Worm (Caenorhabditis elegans) whole organism, L4 larva: ENCODE results near the gene sdz-37.

ENCODE experiments used
- D1046.2 ChIP-seq: fragments of 200-800 bp; sonication (Bioruptor generic); IDR thresholded peaks from 2 replicates; pipeline ENCODE4 v1.3.6; 2022; ENCODE audit warnings: missing genetic modification characterization, missing compliant biosample characterization
- F44E2.7 ChIP-seq: fragments of 200-800 bp; sonication (Bioruptor generic); IDR thresholded peaks from 2 replicates; pipeline ENCODE4 v2.1.2; 2022; ENCODE audit warnings: missing genetic modification characterization, missing compliant biosample characterization
- F49E8.2 ChIP-seq: sonication (generic microtip); optimal IDR thresholded peaks from 2 replicates; lab custom pipeline; 2016; ENCODE audit warnings: missing compliant biosample characterization, mild to moderate bottlenecking, missing genetic modification characterization, borderline replicate concordance
- R02D3.7 ChIP-seq: fragments of 150-350 bp; sonication (generic microtip); optimal IDR thresholded peaks from 3 replicates; lab custom pipeline; 2014; ENCODE audit warnings: missing biosample characterization, missing genetic modification characterization
- T20F7.1 ChIP-seq: fragments of 200-800 bp; sonication (Bioruptor generic); optimal IDR thresholded peaks from 2 replicates; lab custom pipeline; 2018; ENCODE audit warnings: mild to moderate bottlenecking, missing genetic modification characterization, missing compliant biosample characterization
- Y48G9A.11 ChIP-seq: fragments of 200-800 bp; sonication (Bioruptor generic); IDR thresholded peaks from 2 replicates; pipeline ENCODE4 v1.3.6; 2022; ENCODE audit warnings: missing genetic modification reagents, missing genetic modification characterization, missing compliant biosample characterization
- Y5F2A.4 ChIP-seq: fragments of 200-800 bp; sonication (Bioruptor generic); optimal IDR thresholded peaks from 2 replicates; lab custom pipeline; 2018; ENCODE audit warnings: mild to moderate bottlenecking, missing genetic modification characterization, missing compliant biosample characterization
- ZK337.2 ChIP-seq: fragments of 200-800 bp; sonication (Bioruptor generic); IDR thresholded peaks from 2 replicates; pipeline ENCODE4 v1.3.6; 2022; ENCODE audit warnings: missing genetic modification reagents, missing genetic modification characterization, missing compliant biosample characterization
- arid-1 ChIP-seq: fragments of 200-800 bp; sonication (Bioruptor generic); conservative IDR thresholded peaks from 2 replicates; pipeline ENCODE4 v1.3.6; 2022; ENCODE audit warnings: missing genetic modification reagents, missing genetic modification characterization, missing compliant biosample characterization
- attf-4 ChIP-seq: sonication (generic microtip); optimal IDR thresholded peaks from 3 replicates; lab custom pipeline; 2017; ENCODE audit warnings: missing biosample characterization, missing genetic modification characterization
- ceh-44 ChIP-seq: fragments of 200-800 bp; sonication (Bioruptor generic); IDR thresholded peaks from 2 replicates; pipeline ENCODE4 v1.3.6; 2022; ENCODE audit warnings: missing genetic modification reagents, missing genetic modification characterization, missing compliant biosample characterization
- ceh-82 ChIP-seq: sonication (generic microtip); optimal IDR thresholded peaks from 2 replicates; lab custom pipeline; 2017; ENCODE audit warnings: missing biosample characterization, missing genetic modification characterization
- cey-2 ChIP-seq: sonication (generic microtip); optimal IDR thresholded peaks from 3 replicates; lab custom pipeline; 2017; ENCODE audit warnings: missing genetic modification characterization, mild to moderate bottlenecking, missing compliant biosample characterization, antibody characterized with exemption, borderline replicate concordance; ENCODE audit not compliant: insufficient read depth
- ctbp-1 ChIP-seq: fragments of 200-800 bp; sonication (Bioruptor generic); IDR thresholded peaks from 2 replicates; pipeline ENCODE4 v1.3.6; 2022; ENCODE audit warnings: missing genetic modification reagents, missing genetic modification characterization, missing compliant biosample characterization
- daf-12 ChIP-seq: fragments of 150-350 bp; optimal IDR thresholded peaks from 2 replicates; lab custom pipeline; 2014; ENCODE audit warnings: missing biosample characterization, missing genetic modification reagents, missing genetic modification characterization
- daf-16 ChIP-seq, 3 experiments: sonication (generic microtip); optimal IDR thresholded peaks; 2 replicates each; lab custom pipeline; 2016 to 2017; ENCODE audit warnings: missing genetic modification characterization in 3 of 3, missing genetic modification reagents in 3 of 3, mild to moderate bottlenecking in 2 of 3, missing compliant biosample characterization in 2 of 3, missing biosample characterization in 1 of 3, moderate library complexity in 1 of 3
- daf-19 ChIP-seq: fragments of 200-800 bp; sonication (Bioruptor generic); conservative IDR thresholded peaks from 2 replicates; pipeline ENCODE4 v1.3.6; 2022; ENCODE audit warnings: missing genetic modification characterization, missing compliant biosample characterization
- daf-8 ChIP-seq: fragments of 200-800 bp; sonication (Bioruptor generic); IDR thresholded peaks from 2 replicates; pipeline ENCODE4 v1.3.6; 2022; ENCODE audit warnings: missing genetic modification characterization, missing compliant biosample characterization
- dmd-6 ChIP-seq: fragments of 200-800 bp; sonication (Bioruptor generic); IDR thresholded peaks from 2 replicates; pipeline ENCODE4 v1.3.6; 2022; ENCODE audit warnings: missing genetic modification reagents, missing genetic modification characterization, missing compliant biosample characterization
- duxl-1 ChIP-seq: sonication (generic microtip); optimal IDR thresholded peaks from 2 replicates; lab custom pipeline; 2016; ENCODE audit warnings: mild to moderate bottlenecking, missing genetic modification characterization, moderate library complexity, missing compliant biosample characterization; ENCODE audit not compliant: poor library complexity
- dve-1 ChIP-seq: sonication (generic microtip); optimal IDR thresholded peaks from 2 replicates; lab custom pipeline; 2017; ENCODE audit warnings: antibody characterized with exemption, mild to moderate bottlenecking, missing genetic modification characterization, missing compliant biosample characterization; ENCODE audit not compliant: insufficient read depth
- egl-27 ChIP-seq: sonication (generic microtip); optimal IDR thresholded peaks from 3 replicates; lab custom pipeline; 2017; ENCODE audit warnings: missing biosample characterization, missing genetic modification reagents, missing genetic modification characterization
- hlh-11 ChIP-seq: fragments of 200-800 bp; sonication (Bioruptor generic); optimal IDR thresholded peaks from 2 replicates; lab custom pipeline; 2018; ENCODE audit warnings: mild to moderate bottlenecking, missing genetic modification characterization, missing compliant biosample characterization
- hlh-30 ChIP-seq: sonication (generic microtip); optimal IDR thresholded peaks from 2 replicates; lab custom pipeline; 2017; ENCODE audit warnings: antibody characterized with exemption, mild to moderate bottlenecking, missing genetic modification characterization, missing compliant biosample characterization; ENCODE audit not compliant: insufficient read depth
- jun-1 ChIP-seq: fragments of 150-350 bp; optimal IDR thresholded peaks from 2 replicates; lab custom pipeline; 2014; ENCODE audit warnings: missing biosample characterization, missing genetic modification reagents, missing genetic modification characterization
- lin-1 ChIP-seq: fragments of 200-800 bp; sonication (Bioruptor generic); IDR thresholded peaks from 2 replicates; pipeline ENCODE4 v1.3.6; 2022; ENCODE audit warnings: missing genetic modification reagents, missing genetic modification characterization, missing compliant biosample characterization
- lin-13 ChIP-seq: fragments of 150-350 bp; optimal IDR thresholded peaks from 2 replicates; lab custom pipeline; 2014; ENCODE audit warnings: missing biosample characterization, missing genetic modification reagents, missing genetic modification characterization
- lin-15B ChIP-seq: fragments of 150-350 bp; sonication (generic microtip); optimal IDR thresholded peaks from 3 replicates; lab custom pipeline; 2014; ENCODE audit warnings: missing biosample characterization, missing genetic modification characterization
- lir-3 ChIP-seq: sonication (generic microtip); optimal IDR thresholded peaks from 2 replicates; lab custom pipeline; 2016; ENCODE audit warnings: mild to moderate bottlenecking, missing genetic modification characterization, missing compliant biosample characterization
- madf-5 ChIP-seq, 2 experiments: fragments of 200-800 bp; sonication (Bioruptor generic); IDR thresholded peaks; 2 replicates each; pipeline ENCODE4 v1.3.6; 2022; ENCODE audit warnings: missing compliant biosample characterization in 2 of 2, missing genetic modification characterization in 2 of 2
- madf-9 ChIP-seq: fragments of 200-800 bp; sonication (Bioruptor generic); conservative IDR thresholded peaks from 2 replicates; pipeline ENCODE4 v1.3.6; 2022; ENCODE audit warnings: missing genetic modification reagents, missing genetic modification characterization, missing compliant biosample characterization
- mdt-29 ChIP-seq: fragments of 200-800 bp; sonication (Bioruptor generic); IDR thresholded peaks from 2 replicates; pipeline ENCODE4 v1.3.6; 2022; ENCODE audit warnings: missing genetic modification reagents, missing genetic modification characterization, missing compliant biosample characterization
- mxl-2 ChIP-seq: fragments of 200-800 bp; sonication (Bioruptor generic); conservative IDR thresholded peaks from 2 replicates; pipeline ENCODE4 v1.3.6; 2022; ENCODE audit warnings: missing genetic modification reagents, missing genetic modification characterization, missing compliant biosample characterization
- mxl-3 ChIP-seq: fragments of 200-800 bp; sonication (Bioruptor generic); optimal IDR thresholded peaks from 2 replicates; lab custom pipeline; 2018; ENCODE audit warnings: mild to moderate bottlenecking, missing genetic modification characterization, missing compliant biosample characterization
- nhr-10 ChIP-seq: fragments of 150-350 bp; optimal IDR thresholded peaks from 2 replicates; lab custom pipeline; 2014; ENCODE audit warnings: missing biosample characterization, missing genetic modification characterization
- nhr-102 ChIP-seq: sonication (generic microtip); optimal IDR thresholded peaks from 2 replicates; lab custom pipeline; 2016; ENCODE audit warnings: mild to moderate bottlenecking, missing genetic modification characterization, moderate library complexity, missing compliant biosample characterization
- nhr-11 ChIP-seq: fragments of 150-350 bp; optimal IDR thresholded peaks from 2 replicates; lab custom pipeline; 2014; ENCODE audit warnings: missing biosample characterization, missing genetic modification characterization
- nhr-28 ChIP-seq: fragments of 150-350 bp; optimal IDR thresholded peaks from 2 replicates; lab custom pipeline; 2014; ENCODE audit warnings: missing biosample characterization, missing genetic modification characterization
- nhr-48 ChIP-seq: sonication (generic microtip); optimal IDR thresholded peaks from 2 replicates; lab custom pipeline; 2016; ENCODE audit warnings: mild to moderate bottlenecking, missing genetic modification characterization, missing compliant biosample characterization
- pha-4 ChIP-seq, 2 experiments: fragments of 150-350 bp in 1 of 2; fragments of 200-800 bp in 1 of 2; sonication (Bioruptor generic) in 1 of 2; IDR thresholded peaks in 1 of 2; optimal IDR thresholded peaks in 1 of 2; 2 replicates each; pipeline versions ENCODE4 v1.3.6 to Lab custom; 2014 to 2022; ENCODE audit warnings: missing genetic modification characterization in 2 of 2, missing genetic modification reagents in 2 of 2, missing biosample characterization in 1 of 2, missing compliant biosample characterization in 1 of 2
- pqm-1 ChIP-seq: sonication (generic microtip); optimal IDR thresholded peaks from 2 replicates; lab custom pipeline; 2017; ENCODE audit warnings: missing biosample characterization, missing genetic modification characterization
- saeg-2 ChIP-seq: fragments of 200-800 bp; sonication (Bioruptor generic); IDR thresholded peaks from 2 replicates; pipeline ENCODE4 v1.3.6; 2022; ENCODE audit warnings: missing genetic modification reagents, missing genetic modification characterization, missing compliant biosample characterization
- sdz-12 ChIP-seq: fragments of 200-800 bp; sonication (Bioruptor generic); optimal IDR thresholded peaks from 2 replicates; lab custom pipeline; 2018; ENCODE audit warnings: mild to moderate bottlenecking, missing genetic modification characterization, missing compliant biosample characterization
- spr-1 ChIP-seq: sonication (generic microtip); optimal IDR thresholded peaks from 2 replicates; lab custom pipeline; 2016; ENCODE audit warnings: mild to moderate bottlenecking, missing genetic modification characterization, missing compliant biosample characterization
- spr-3 ChIP-seq: fragments of 200-800 bp; sonication (Bioruptor generic); optimal IDR thresholded peaks from 2 replicates; lab custom pipeline; 2018; ENCODE audit warnings: mild to moderate bottlenecking, missing genetic modification characterization, missing compliant biosample characterization
- tag-97 ChIP-seq: fragments of 200-800 bp; sonication (Bioruptor generic); IDR thresholded peaks from 2 replicates; pipeline ENCODE4 v1.3.6; 2022; ENCODE audit warnings: missing genetic modification characterization, missing compliant biosample characterization
- unc-130 ChIP-seq: sonication (generic microtip); optimal IDR thresholded peaks from 2 replicates; lab custom pipeline; 2016; ENCODE audit warnings: missing genetic modification reagents, missing genetic modification characterization, missing compliant biosample characterization
- unc-62 ChIP-seq, 3 experiments: fragments of 150-350 bp in 1 of 3; sonication (generic microtip); optimal IDR thresholded peaks in 2 of 3; peaks in 1 of 3; 1 replicate in 1 of 3; 2 replicates in 2 of 3; lab custom pipeline; 2014 to 2017; ENCODE audit warnings: missing biosample characterization in 3 of 3, missing genetic modification characterization in 3 of 3, missing genetic modification reagents in 3 of 3, missing genotype in 1 of 3
- ztf-11 ChIP-seq: fragments of 150-350 bp; optimal IDR thresholded peaks from 2 replicates; lab custom pipeline; 2014; ENCODE audit warnings: missing biosample characterization, missing genetic modification characterization

The sdz-37 gene

DNA sequence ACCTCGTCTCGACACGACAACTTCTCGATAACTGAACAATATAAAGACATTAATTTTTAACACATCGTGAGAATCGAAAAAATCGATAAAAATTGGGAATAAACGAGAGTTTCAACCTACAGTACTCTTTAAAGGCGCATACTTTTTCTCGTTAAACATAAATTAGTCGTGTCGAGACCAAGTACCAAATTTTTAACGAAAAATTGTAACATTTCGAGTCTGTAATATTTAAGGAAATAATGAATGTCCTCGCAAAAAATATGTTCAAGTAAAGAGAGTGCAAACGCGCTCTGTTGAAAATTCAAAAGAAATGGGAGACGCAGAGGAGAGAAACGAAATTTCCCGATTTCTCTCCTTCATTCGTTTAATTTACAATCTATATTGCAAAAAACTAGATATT, 14.3 kb upstream of the sdz-37 start (continued):
- TF ChIP-seq cey-2 (tag; lab: Kevin White, UChicago), result no peak
- TF ChIP-seq lir-3 (tag; lab: Kevin White, UChicago), result no peak
- TF ChIP-seq lin-1 (GFP tag; lab: Robert Waterston, UW), result no peak
- TF ChIP-seq ceh-82 (tag; lab: Kevin White, UChicago), result no peak
- no peak for TF ChIP-seq egl-27 (tag; lab: Kevin White, UChicago)
- no peak for TF ChIP-seq nhr-48 (tag; lab: Kevin White, UChicago)
- peak; percentile 27 for TF ChIP-seq dve-1 (tag; lab: Kevin White, UChicago)
- TF ChIP-seq attf-4, result no peak
- no peak for TF ChIP-seq duxl-1
- TF ChIP-seq daf-19 (GFP tag; lab: Robert Waterston, UW), result no peak
- TF ChIP-seq hlh-11, result no peak
- TF ChIP-seq nhr-10 (tag; lab: Kevin White, UChicago), result no peak
- TF ChIP-seq tag-97 (GFP tag; lab: Robert Waterston, UW), result no peak
- peak; percentile 72 for TF ChIP-seq sdz-12 (GFP tag; lab: Kevin White, UChicago)
- TF ChIP-seq daf-12 (tag; lab: Kevin White, UChicago), result no peak
- TF ChIP-seq Y48G9A.11 (GFP tag; lab: Robert Waterston, UW), result 0 out of 2 replicates have a peak, but pooled peaks have one; percentile 25
- TF ChIP-seq nhr-11 (tag; lab: Kevin White, UChicago), result peak; percentile 44
- no peak for TF ChIP-seq T20F7.1 (GFP tag; lab: Kevin White, UChicago)
- TF ChIP-seq jun-1 (tag; lab: Kevin White, UChicago), result no peak
- no peak for TF ChIP-seq madf-9 (GFP tag; lab: Robert Waterston, UW)
- no peak for TF ChIP-seq spr-3 (GFP tag; lab: Kevin White, UChicago)
- TF ChIP-seq ceh-44, result no peak
- no peak for TF ChIP-seq mxl-2 (GFP tag; lab: Robert Waterston, UW)
- TF ChIP-seq lin-13, result no peak
- TF ChIP-seq mdt-29 (GFP tag; lab: Robert Waterston, UW), result no peak
- TF ChIP-seq R02D3.7, result no peak
- no peak for TF ChIP-seq F44E2.7 (GFP tag; lab: Robert Waterston, UW)
- no peak for TF ChIP-seq mxl-3 (GFP tag; lab: Kevin White, UChicago)
- TF ChIP-seq dmd-6, result no peak
- TF ChIP-seq saeg-2 (GFP tag; lab: Robert Waterston, UW), result no peak
- no peak for TF ChIP-seq F49E8.2
- TF ChIP-seq madf-5 (GFP tag; IDR thresholded peaks at IDR 0.05; lab: Robert Waterston, UW), result no peak
- TF ChIP-seq pha-4 (GFP tag; IDR thresholded peaks at IDR 0.05; lab: Robert Waterston, UW), result no peak
- TF ChIP-seq pha-4 (tag; optimal IDR thresholded peaks at IDR 0.05; lab: Kevin White, UChicago), result no peak
- TF ChIP-seq nhr-102 (tag; lab: Kevin White, UChicago), result peak; percentile 0
- no peak for TF ChIP-seq arid-1 (GFP tag; lab: Robert Waterston, UW)
- no peak for TF ChIP-seq ZK337.2 (GFP tag; lab: Robert Waterston, UW)
- TF ChIP-seq ctbp-1 (GFP tag; lab: Robert Waterston, UW), result no peak
- TF ChIP-seq lin-15B (tag; lab: Kevin White, UChicago), result no peak
- TF ChIP-seq unc-130 (GFP tag; lab: Kevin White, UChicago), result no peak
- TF ChIP-seq pqm-1, result no peak
- TF ChIP-seq unc-62 (GFP tag; optimal IDR thresholded peaks at IDR 0.05 in 1 of 2; lab: Kevin White, UChicago), result no peak
- TF ChIP-seq unc-62 (tag; optimal IDR thresholded peaks at IDR 0.05; lab: Kevin White, UChicago), result no peak
- no peak for TF ChIP-seq D1046.2
- peak; percentile 31 for TF ChIP-seq hlh-30 (tag; lab: Kevin White, UChicago)
- TF ChIP-seq daf-16 (GFP tag; optimal IDR thresholded peaks at IDR 0.05; lab: Kevin White, UChicago), result no peak
- TF ChIP-seq daf-16 (tag; optimal IDR thresholded peaks at IDR 0.05; lab: Kevin White, UChicago), result peak; percentile 8
- TF ChIP-seq Y5F2A.4 (GFP tag; lab: Kevin White, UChicago), result no peak
- no peak for TF ChIP-seq spr-1 (tag; lab: Kevin White, UChicago)
- TF ChIP-seq nhr-28, result no peak
- TF ChIP-seq ztf-11, result no peak
- TF ChIP-seq daf-8 (GFP tag; lab: Robert Waterston, UW), result no peak
